Fruit fly (Drosophila melanogaster) whole organism, embryonic: Measurements from ENCODE around the gene gl.

ENCODE experiments used
- Atf-2 ChIP-seq: fragments of 200-800 bp; sonication (Bioruptor generic); optimal IDR thresholded peaks from 2 replicates; lab custom pipeline; 2016; ENCODE audit warnings: missing biosample characterization, missing genetic modification characterization
- Bgb ChIP-seq: fragments of 200-800 bp; sonication (Bioruptor generic); IDR thresholded peaks from 2 replicates; pipeline ENCODE4 v1.3.6; 2022; ENCODE audit warnings: missing biosample characterization, missing genetic modification characterization; ENCODE audit not compliant: partially characterized antibody
- Blimp-1 ChIP-seq: fragments of 200-800 bp; sonication (Bioruptor generic); optimal IDR thresholded peaks from 3 replicates; lab custom pipeline; 2018; ENCODE audit warnings: missing biosample characterization, missing genetic modification characterization, mild to moderate bottlenecking, moderate library complexity, missing genetic modification reagents
- CG12942 ChIP-seq: fragments of 200-800 bp; sonication (Bioruptor generic); optimal IDR thresholded peaks from 3 replicates; lab custom pipeline; 2016; ENCODE audit warnings: missing biosample characterization, missing genetic modification characterization
- CG1602 ChIP-seq: fragments of 200-800 bp; sonication (Bioruptor generic); optimal IDR thresholded peaks from 3 replicates; lab custom pipeline; 2016; ENCODE audit warnings: missing biosample characterization, missing genetic modification characterization
- CG1832 ChIP-seq: fragments of 200-800 bp; sonication (Bioruptor generic); optimal IDR thresholded peaks from 2 replicates; lab custom pipeline; 2017; ENCODE audit warnings: missing biosample characterization, mild to moderate bottlenecking, missing genetic modification characterization, inconsistent platforms
- CG18476 ChIP-seq: fragments of 200-800 bp; sonication (Bioruptor generic); optimal IDR thresholded peaks from 2 replicates; lab custom pipeline; 2016; ENCODE audit warnings: missing biosample characterization, mild to moderate bottlenecking, missing genetic modification characterization
- CG18599 ChIP-seq: fragments of 200-800 bp; sonication (Bioruptor generic); optimal IDR thresholded peaks from 3 replicates; lab custom pipeline; 2017; ENCODE audit warnings: missing biosample characterization, missing genetic modification characterization, mild to moderate bottlenecking, moderate library complexity, missing genetic modification reagents
- CG2875 ChIP-seq: fragments of 200-800 bp; sonication (Bioruptor generic); optimal IDR thresholded peaks from 2 replicates; lab custom pipeline; 2017; ENCODE audit warnings: missing biosample characterization, mild to moderate bottlenecking, missing genetic modification characterization, missing genetic modification reagents
- CG3163 ChIP-seq: fragments of 200-800 bp; sonication (Bioruptor generic); optimal IDR thresholded peaks from 3 replicates; lab custom pipeline; 2016; ENCODE audit warnings: missing biosample characterization, missing genetic modification characterization
- CG3847 ChIP-seq: fragments of 200-800 bp; sonication (Bioruptor generic); IDR thresholded peaks from 2 replicates; pipeline ENCODE4 v1.3.6; 2022; ENCODE audit warnings: missing biosample characterization, missing genetic modification characterization
- CG42726 ChIP-seq: fragments of 200-800 bp; sonication (Bioruptor generic); IDR thresholded peaks from 2 replicates; pipeline ENCODE4 v1.3.6; 2022; ENCODE audit warnings: missing biosample characterization, missing genetic modification characterization; ENCODE audit not compliant: partially characterized antibody
- CG5245 ChIP-seq: fragments of 200-800 bp; sonication (Bioruptor generic); optimal IDR thresholded peaks from 3 replicates; lab custom pipeline; 2016; ENCODE audit warnings: missing biosample characterization, missing genetic modification characterization
- CG6765 ChIP-seq: fragments of 200-800 bp; sonication (Bioruptor generic); optimal IDR thresholded peaks from 3 replicates; lab custom pipeline; 2017; ENCODE audit warnings: missing biosample characterization, mild to moderate bottlenecking, missing genetic modification characterization
- CG7271 ChIP-seq: fragments of 200-800 bp; sonication (Bioruptor generic); optimal IDR thresholded peaks from 2 replicates; lab custom pipeline; 2018; ENCODE audit warnings: missing biosample characterization, mild to moderate bottlenecking, missing genetic modification characterization, moderate library complexity
- CG7357 ChIP-seq: fragments of 200-800 bp; sonication (Bioruptor generic); IDR thresholded peaks from 3 replicates; pipeline ENCODE4 v1.3.6; 2022; ENCODE audit warnings: missing biosample characterization, missing genetic modification characterization
- CG7839 ChIP-seq: fragments of 200-800 bp; sonication (Bioruptor generic); optimal IDR thresholded peaks from 3 replicates; lab custom pipeline; 2018; ENCODE audit warnings: missing biosample characterization, mild to moderate bottlenecking, missing genetic modification characterization, moderate library complexity
- CG7963 ChIP-seq: fragments of 200-800 bp; sonication (Bioruptor generic); IDR thresholded peaks from 3 replicates; pipeline ENCODE4 v1.3.6; 2022; ENCODE audit warnings: missing biosample characterization, missing genetic modification characterization; ENCODE audit not compliant: partially characterized antibody
- CG8089 ChIP-seq: fragments of 200-800 bp; sonication (Bioruptor generic); optimal IDR thresholded peaks from 3 replicates; lab custom pipeline; 2016; ENCODE audit warnings: missing biosample characterization, missing genetic modification characterization
- Dll ChIP-seq: fragments of 200-800 bp; sonication (Bioruptor generic); IDR thresholded peaks from 4 replicates; pipeline ENCODE4 v1.3.6; 2022; ENCODE audit warnings: missing biosample characterization, missing genetic modification characterization; ENCODE audit not compliant: partially characterized antibody
- Eip74EF ChIP-seq, 2 experiments: fragments of 200-800 bp in 1 of 2; fragments of >200 bp in 1 of 2; sonication (Bioruptor generic) in 1 of 2; optimal IDR thresholded peaks; 2 replicates each; lab custom pipeline; 2017 to 2019; ENCODE audit warnings: missing biosample characterization in 2 of 2, missing genetic modification characterization in 2 of 2, mild to moderate bottlenecking in 1 of 2, moderate library complexity in 1 of 2
- Ets65A ChIP-seq: fragments of 200-800 bp; sonication (Bioruptor generic); peaks from one replicate; lab custom pipeline; 2016; ENCODE audit warnings: missing biosample characterization, missing genetic modification characterization
- HLH3B ChIP-seq: fragments of 200-800 bp; sonication (Bioruptor generic); IDR thresholded peaks from 2 replicates; pipeline ENCODE4 v1.3.6; 2022; ENCODE audit warnings: missing biosample characterization, missing genetic modification characterization
- Lhr ChIP-seq: fragments of 200-800 bp; sonication (Bioruptor generic); optimal IDR thresholded peaks from 3 replicates; lab custom pipeline; 2017; ENCODE audit warnings: mild to moderate bottlenecking, missing biosample characterization, missing genetic modification reagents, missing genetic modification characterization
- Ptx1 ChIP-seq: fragments of 200-800 bp; sonication (Bioruptor generic); IDR thresholded peaks from 2 replicates; pipeline ENCODE4 v1.3.6; 2022; ENCODE audit warnings: missing biosample characterization, missing genetic modification characterization
- Rx ChIP-seq: fragments of 200-800 bp; sonication (Bioruptor generic); IDR thresholded peaks from 2 replicates; pipeline ENCODE4 v1.3.6; 2022; ENCODE audit warnings: missing biosample characterization, missing genetic modification characterization
- Sox102F ChIP-seq: fragments of 200-800 bp; sonication (Bioruptor generic); optimal IDR thresholded peaks from 2 replicates; lab custom pipeline; 2018; ENCODE audit warnings: missing biosample characterization, mild to moderate bottlenecking, missing genetic modification characterization, moderate library complexity
- amos ChIP-seq: fragments of 200-800 bp; sonication (Bioruptor generic); IDR thresholded peaks from 2 replicates; pipeline ENCODE4 v1.3.6; 2022; ENCODE audit warnings: missing biosample characterization, missing genetic modification characterization; ENCODE audit not compliant: partially characterized antibody
- ase ChIP-seq: fragments of 200-800 bp; sonication (Bioruptor generic); IDR thresholded peaks from 3 replicates; pipeline ENCODE4 v1.3.6; 2022; ENCODE audit warnings: missing biosample characterization, missing genetic modification characterization
- bbx ChIP-seq: fragments of 200-800 bp; sonication (Bioruptor generic); IDR thresholded peaks from 2 replicates; pipeline ENCODE4 v1.3.6; 2022; ENCODE audit warnings: missing biosample characterization, missing genetic modification characterization; ENCODE audit not compliant: partially characterized antibody
- disco-r ChIP-seq: fragments of 200-800 bp; sonication (Bioruptor generic); optimal IDR thresholded peaks from 2 replicates; lab custom pipeline; 2016; ENCODE audit warnings: missing biosample characterization, missing genetic modification characterization
- exex ChIP-seq: fragments of 200-800 bp; sonication (Bioruptor generic); optimal IDR thresholded peaks from 4 replicates; lab custom pipeline; 2018; ENCODE audit warnings: missing biosample characterization, mild to moderate bottlenecking, missing genetic modification characterization, moderate library complexity
- fd96Cb ChIP-seq: fragments of 200-800 bp; sonication (Bioruptor generic); optimal IDR thresholded peaks from 2 replicates; lab custom pipeline; 2018; ENCODE audit warnings: missing biosample characterization, mild to moderate bottlenecking, missing genetic modification characterization, moderate library complexity
- ftz-f1 ChIP-seq: fragments of 200-800 bp; sonication (Bioruptor generic); optimal IDR thresholded peaks from 2 replicates; lab custom pipeline; 2016; ENCODE audit warnings: missing biosample characterization, missing genetic modification characterization
- gsb-n ChIP-seq: fragments of 200-800 bp; sonication (Bioruptor generic); optimal IDR thresholded peaks from 3 replicates; lab custom pipeline; 2018; ENCODE audit warnings: missing biosample characterization, mild to moderate bottlenecking, missing genetic modification characterization
- jing ChIP-seq: fragments of 200-800 bp; sonication (Bioruptor generic); optimal IDR thresholded peaks from 2 replicates; lab custom pipeline; 2018; ENCODE audit warnings: missing biosample characterization, mild to moderate bottlenecking, missing genetic modification characterization
- kay ChIP-seq: fragments of 200-800 bp; sonication (Bioruptor generic); optimal IDR thresholded peaks from 2 replicates; lab custom pipeline; 2016; ENCODE audit warnings: missing biosample characterization, missing genetic modification characterization
- knrl ChIP-seq: fragments of 200-800 bp; sonication (Bioruptor generic); IDR thresholded peaks from 3 replicates; pipeline ENCODE4 v1.3.6; 2022; ENCODE audit warnings: missing biosample characterization, missing genetic modification characterization; ENCODE audit not compliant: partially characterized antibody
- lov ChIP-seq, 2 experiments: fragments of 200-800 bp in 1 of 2; fragments of >200 bp in 1 of 2; sonication (Bioruptor generic) in 1 of 2; IDR thresholded peaks in 1 of 2; optimal IDR thresholded peaks in 1 of 2; 2 replicates in 1 of 2; 3 replicates in 1 of 2; pipeline versions ENCODE4 v1.3.6 to Lab custom; 2017 to 2022; ENCODE audit warnings: missing biosample characterization in 1 of 2, missing genetic modification characterization in 1 of 2
- onecut ChIP-seq: fragments of 200-800 bp; sonication (Bioruptor generic); IDR thresholded peaks from 2 replicates; pipeline ENCODE4 v1.3.6; 2022; ENCODE audit warnings: missing biosample characterization, missing genetic modification characterization
- pho ChIP-seq: fragments of 200-800 bp; sonication (Bioruptor generic); optimal IDR thresholded peaks from 2 replicates; lab custom pipeline; 2016; ENCODE audit warnings: missing biosample characterization, missing genetic modification characterization
- pum ChIP-seq: fragments of 200-800 bp; sonication (Bioruptor generic); optimal IDR thresholded peaks from 2 replicates; lab custom pipeline; 2016; ENCODE audit warnings: missing biosample characterization, missing genetic modification characterization
- run ChIP-seq: fragments of 200-800 bp; sonication (Bioruptor generic); optimal IDR thresholded peaks from 3 replicates; lab custom pipeline; 2018; ENCODE audit warnings: missing biosample characterization, mild to moderate bottlenecking, missing genetic modification characterization
- unc-4 ChIP-seq: fragments of 200-800 bp; sonication (Bioruptor generic); IDR thresholded peaks from 2 replicates; pipeline ENCODE4 v1.3.6; 2022; ENCODE audit warnings: missing biosample characterization, missing genetic modification characterization; ENCODE audit not compliant: partially characterized antibody
- vvl ChIP-seq: fragments of 200-800 bp; sonication (Bioruptor generic); IDR thresholded peaks from 2 replicates; pipeline ENCODE4 v1.3.6; 2022; ENCODE audit warnings: missing biosample characterization, missing genetic modification characterization
- wdn ChIP-seq: fragments of 200-800 bp; sonication (Bioruptor generic); IDR thresholded peaks from 2 replicates; pipeline ENCODE4 v1.3.6; 2022; ENCODE audit warnings: missing biosample characterization, missing genetic modification characterization

The gl gene

dm6 chr3R:18402549-18403429 lies 30.3 kb upstream of the gl start, which contains the start of the genes Wdr37 and koko (continued):
- TF ChIP-seq CG18476 (GFP tag; lab: Kevin White, UChicago): peak; percentile 93
- peak; percentile 85 for TF ChIP-seq Lhr
- TF ChIP-seq CG1832: no peak
- TF ChIP-seq gsb-n (tag; lab: Kevin White, UChicago): peak; percentile 99
- peak; percentile 75 for TF ChIP-seq pum (GFP tag; lab: Kevin White, UChicago)
- TF ChIP-seq kay (GFP tag; lab: Kevin White, UChicago): peak; percentile 94
- peak; percentile 26 for TF ChIP-seq disco-r (GFP tag; lab: Kevin White, UChicago)
- TF ChIP-seq CG7839 (tag; lab: Kevin White, UChicago): peak; percentile 98
- peak; percentile 94 for TF ChIP-seq wdn (GFP tag; lab: Robert Waterston, UW)
- TF ChIP-seq fd96Cb: peak; percentile 77
- TF ChIP-seq CG7271: peak; percentile 98
- peak; percentile 90 for TF ChIP-seq CG2875 (GFP tag; lab: Kevin White, UChicago)
- TF ChIP-seq CG8089 (GFP tag; lab: Kevin White, UChicago): peak; percentile 65
- TF ChIP-seq Sox102F (GFP tag; lab: Kevin White, UChicago): peak; percentile 98
- TF ChIP-seq jing (GFP tag; lab: Kevin White, UChicago): peak; percentile 77
- peak; percentile 82 for TF ChIP-seq CG5245 (GFP tag; lab: Kevin White, UChicago)
- TF ChIP-seq Blimp-1 (GFP tag; lab: Kevin White, UChicago): peak; percentile 94
- TF ChIP-seq HLH3B (GFP tag; lab: Robert Waterston, UW): peak; percentile 99
- TF ChIP-seq CG12942 (GFP tag; lab: Kevin White, UChicago): peak; percentile 96
- TF ChIP-seq Bgb (GFP tag; lab: Robert Waterston, UW): 0 out of 2 replicates have a peak, but pooled peaks have one; percentile 7
- peak in 1 of 2 experiments; percentile 95 for TF ChIP-seq Eip74EF (GFP tag; optimal IDR thresholded peaks at IDR 0.05; lab: Kevin White, UChicago)
- TF ChIP-seq CG18599 (GFP tag; lab: Kevin White, UChicago): peak; percentile 96
- peak; percentile 69 for TF ChIP-seq Atf-2 (GFP tag; lab: Kevin White, UChicago)
- peak; percentile 94 for TF ChIP-seq ase (GFP tag; lab: Robert Waterston, UW)
- peak; percentile 47 for TF ChIP-seq ftz-f1 (GFP tag; lab: Kevin White, UChicago)
- peak; percentile 79 for TF ChIP-seq pho (GFP tag; lab: Kevin White, UChicago)
- TF ChIP-seq Ptx1: peak; percentile 100
- peak; percentile 89 for TF ChIP-seq onecut (GFP tag; lab: Robert Waterston, UW)

dm6 chr3R:18399698-18400020 lies 27.1 kb upstream of the gl start:
- TF ChIP-seq pho (GFP tag; lab: Kevin White, UChicago): no peak
- TF ChIP-seq vvl (GFP tag; lab: Robert Waterston, UW): peak; percentile 47; the same call in 1 of the 2 replicates
- no peak for TF ChIP-seq lov (optimal IDR thresholded peaks at IDR 0.05; lab: Kevin White, UChicago)
- 0 out of 3 replicates have a peak, but pooled peaks have one; percentile 2 for TF ChIP-seq lov (GFP tag; IDR thresholded peaks at IDR 0.05; lab: Robert Waterston, UW)
- no peak for TF ChIP-seq ase (GFP tag; lab: Robert Waterston, UW)
- peak; percentile 39 for TF ChIP-seq exex (tag; lab: Kevin White, UChicago)
- 0 out of 3 replicates have a peak, but pooled peaks have one; percentile 48 for TF ChIP-seq CG7963 (GFP tag; lab: Robert Waterston, UW)
- TF ChIP-seq knrl (GFP tag; lab: Robert Waterston, UW): peak; percentile 38; the same call in 1 of the 3 replicates
- TF ChIP-seq CG3847 (GFP tag; lab: Robert Waterston, UW): 0 out of 2 replicates have a peak, but pooled peaks have one; percentile 85
- peak; percentile 91 for TF ChIP-seq Ets65A (GFP tag; lab: Kevin White, UChicago)
- TF ChIP-seq CG6765 (GFP tag; lab: Kevin White, UChicago): no peak
- no peak for TF ChIP-seq CG42726 (GFP tag; lab: Robert Waterston, UW)
- 0 out of 2 replicates have a peak, but pooled peaks have one; percentile 3 for TF ChIP-seq amos (GFP tag; lab: Robert Waterston, UW)
- no peak for TF ChIP-seq bbx
- 0 out of 2 replicates have a peak, but pooled peaks have one; percentile 15 for TF ChIP-seq unc-4
- no peak for TF ChIP-seq CG1602
- TF ChIP-seq run (tag; lab: Kevin White, UChicago): no peak
- TF ChIP-seq CG3163: peak; percentile 5
- TF ChIP-seq Rx (GFP tag; lab: Robert Waterston, UW): no peak
- TF ChIP-seq CG7357: 0 out of 3 replicates have a peak, but pooled peaks have one; percentile 44
- peak; percentile 44; the same call in 1 of the 4 replicates for TF ChIP-seq Dll (GFP tag; lab: Robert Waterston, UW)
